Worm (Caenorhabditis elegans): Measurements from ENCODE around the gene emb-1.

- TF ChIP-seq ces-1 (GFP tag; optimal IDR thresholded peaks at IDR 0.05) (no peak), lsy-2 (tag; optimal IDR thresholded peaks at IDR 0.05) (no peak), nhr-237 (tag; optimal IDR thresholded peaks at IDR 0.05) (no peak), ztf-11 (tag; optimal IDR thresholded peaks at IDR 0.05) (no peak), bed-3 (GFP tag; optimal IDR thresholded peaks at IDR 0.05) (no peak), lin-13 (tag; optimal IDR thresholded peaks at IDR 0.05) (no peak)
These were observed 8.0 kb upstream of the emb-1 start, which contains the start of gene T10F2.2 for ce11 chrIII:5165211-5165610.
